Fruit fly (Drosophila melanogaster) whole organism, wandering third instar larva: Measurements from ENCODE around the gene CG12118.

Experiments
- Abd-B ChIP-seq: fragments of >200 bp; optimal IDR thresholded peaks from 2 replicates; lab custom pipeline; 2017; ENCODE audit warnings: missing biosample characterization, missing genetic modification characterization
- CG32264 ChIP-seq: fragments of 200-800 bp; sonication (Bioruptor generic); optimal IDR thresholded peaks from 2 replicates; lab custom pipeline; 2016; ENCODE audit warnings: missing biosample characterization, missing genetic modification characterization
- CG9705 ChIP-seq: fragments of 200-800 bp; sonication (Bioruptor generic); optimal IDR thresholded peaks from 2 replicates; lab custom pipeline; 2018; ENCODE audit warnings: missing biosample characterization, mild to moderate bottlenecking, missing genetic modification characterization
- CrebA ChIP-seq: fragments of 200-800 bp; sonication (Bioruptor generic); optimal IDR thresholded peaks from 2 replicates; lab custom pipeline; 2016; ENCODE audit warnings: missing biosample characterization, mild to moderate bottlenecking, missing genetic modification characterization, borderline replicate concordance
- Dfd ChIP-seq: fragments of >200 bp; optimal IDR thresholded peaks from 2 replicates; lab custom pipeline; 2017; ENCODE audit warnings: missing biosample characterization, missing genetic modification characterization
- Dif ChIP-seq: fragments of 200-275, 200-300 bp; sonication (Bioruptor generic); optimal IDR thresholded peaks from 2 replicates; lab custom pipeline; 2018; ENCODE audit warnings: missing biosample characterization, missing genetic modification characterization; ENCODE audit not compliant: partially characterized antibody
- GATAd ChIP-seq: sonication (Bioruptor generic); optimal IDR thresholded peaks from 2 replicates; lab custom pipeline; 2016; ENCODE audit warnings: missing biosample characterization, missing genetic modification characterization
- HLH106 ChIP-seq: fragments of 200-800 bp; optimal IDR thresholded peaks from 3 replicates; lab custom pipeline; 2019; ENCODE audit warnings: missing biosample characterization, mild to moderate bottlenecking, missing genetic modification characterization, moderate library complexity
- Hnf4 ChIP-seq: fragments of 200-800 bp; sonication (Bioruptor generic); optimal IDR thresholded peaks from 2 replicates; lab custom pipeline; 2016; ENCODE audit warnings: missing biosample characterization, mild to moderate bottlenecking, missing genetic modification characterization
- Hr78 ChIP-seq: fragments of >200 bp; optimal IDR thresholded peaks from 2 replicates; lab custom pipeline; 2017; ENCODE audit warnings: missing biosample characterization, missing genetic modification characterization
- Hr83 ChIP-seq: fragments of 200-300 bp; sonication (Bioruptor generic); optimal IDR thresholded peaks from 2 replicates; lab custom pipeline; 2016; ENCODE audit warnings: missing biosample characterization, mild to moderate bottlenecking, missing genetic modification characterization, moderate library complexity; ENCODE audit not compliant: poor library complexity, severe bottlenecking
- Jra ChIP-seq: sonication (Bioruptor generic); optimal IDR thresholded peaks from 2 replicates; lab custom pipeline; 2016; ENCODE audit warnings: missing biosample characterization, missing genetic modification characterization
- Mio ChIP-seq: sonication (Bioruptor generic); optimal IDR thresholded peaks from 2 replicates; lab custom pipeline; 2016; ENCODE audit warnings: missing biosample characterization, missing genetic modification characterization
- Myc ChIP-seq: fragments of >200 bp; optimal IDR thresholded peaks from 2 replicates; lab custom pipeline; 2017
- N ChIP-seq: fragments of >200 bp; optimal IDR thresholded peaks from 2 replicates; lab custom pipeline; 2018; ENCODE audit warnings: missing biosample characterization, missing external identifiers, missing genetic modification characterization
- OdsH ChIP-seq: fragments of 200-800 bp; sonication (Bioruptor generic); optimal IDR thresholded peaks from 2 replicates; lab custom pipeline; 2016; ENCODE audit warnings: missing biosample characterization, mild to moderate bottlenecking, missing genetic modification characterization
- Rel ChIP-seq, 2 experiments: fragments of 200-800 bp; sonication (Bioruptor generic) in 1 of 2; optimal IDR thresholded peaks; 2 replicates in 1 of 2; 3 replicates in 1 of 2; lab custom pipeline; 2016 to 2019; ENCODE audit warnings: mild to moderate bottlenecking in 2 of 2, missing biosample characterization in 2 of 2, missing genetic modification characterization in 2 of 2, moderate library complexity in 1 of 2
- Sp1 ChIP-seq: fragments of 200-800 bp; sonication (Bioruptor generic); optimal IDR thresholded peaks from 3 replicates; lab custom pipeline; 2019; ENCODE audit warnings: missing biosample characterization, mild to moderate bottlenecking, missing genetic modification characterization, moderate library complexity
- Vsx2 ChIP-seq: fragments of 200-300, 225-300 bp; sonication (Bioruptor generic); optimal IDR thresholded peaks from 2 replicates; lab custom pipeline; 2018; ENCODE audit warnings: missing biosample characterization, missing genetic modification characterization; ENCODE audit not compliant: partially characterized antibody
- br ChIP-seq: fragments of 200-800 bp; sonication (Bioruptor generic); optimal IDR thresholded peaks from 2 replicates; lab custom pipeline; 2016; ENCODE audit warnings: missing biosample characterization, missing genetic modification characterization
- brk ChIP-seq: fragments of 200-800 bp; sonication (Bioruptor generic); optimal IDR thresholded peaks from 2 replicates; lab custom pipeline; 2016; ENCODE audit warnings: missing biosample characterization, mild to moderate bottlenecking, missing genetic modification characterization
- dl ChIP-seq, 2 experiments: fragments of 175-275, 200-275 bp in 1 of 2; fragments of 200-275 bp in 1 of 2; sonication (Bioruptor generic); optimal IDR thresholded peaks; lab custom pipeline; 2018; ENCODE audit warnings: mild to moderate bottlenecking in 2 of 2, missing biosample characterization in 2 of 2, missing genetic modification characterization in 2 of 2, moderate library complexity in 2 of 2; ENCODE audit not compliant: partially characterized antibody in 2 of 2, insufficient read depth in 1 of 2
- dmrt93B ChIP-seq: fragments of 200-800 bp; sonication (Bioruptor generic); optimal IDR thresholded peaks from 2 replicates; lab custom pipeline; 2018; ENCODE audit warnings: missing biosample characterization, mild to moderate bottlenecking, missing genetic modification characterization
- dsf ChIP-seq: sonication (Bioruptor generic); optimal IDR thresholded peaks from 2 replicates; lab custom pipeline; 2016; ENCODE audit warnings: missing biosample characterization, missing genetic modification characterization, borderline replicate concordance
- ey ChIP-seq: fragments of 200-800 bp; sonication (Bioruptor generic); optimal IDR thresholded peaks from 2 replicates; lab custom pipeline; 2016; ENCODE audit warnings: missing biosample characterization, missing genetic modification characterization
- foxo ChIP-seq, 2 experiments: fragments of 200-800 bp; sonication (Bioruptor generic); optimal IDR thresholded peaks; 2 replicates in 1 of 2; 3 replicates in 1 of 2; lab custom pipeline; 2016 to 2017; ENCODE audit warnings: missing biosample characterization in 2 of 2, missing genetic modification characterization in 2 of 2
- fru ChIP-seq: fragments of 200-800 bp; sonication (Bioruptor generic); optimal IDR thresholded peaks from 3 replicates; lab custom pipeline; 2016; ENCODE audit warnings: missing biosample characterization, mild to moderate bottlenecking, missing genetic modification characterization
- h ChIP-seq: fragments of 200-800 bp; sonication (Bioruptor generic); optimal IDR thresholded peaks from 3 replicates; lab custom pipeline; 2016; ENCODE audit warnings: missing biosample characterization, mild to moderate bottlenecking, missing genetic modification characterization
- jim ChIP-seq: fragments of 175-275, 200-325 bp; sonication (Bioruptor generic); optimal IDR thresholded peaks from 2 replicates; lab custom pipeline; 2016; ENCODE audit warnings: missing biosample characterization, mild to moderate bottlenecking, missing genetic modification characterization
- lola ChIP-seq: fragments of >200 bp; optimal IDR thresholded peaks from 2 replicates; lab custom pipeline; 2017; ENCODE audit warnings: missing biosample characterization, missing genetic modification characterization
- pan ChIP-seq: fragments of >200 bp; optimal IDR thresholded peaks from 2 replicates; lab custom pipeline; 2017
- psq ChIP-seq: fragments of 200-800 bp; sonication (Bioruptor generic); optimal IDR thresholded peaks from 3 replicates; lab custom pipeline; 2017; ENCODE audit warnings: missing biosample characterization, mild to moderate bottlenecking, missing genetic modification characterization, moderate library complexity
- rgr ChIP-seq: fragments of 200-800 bp; sonication (Bioruptor generic); optimal IDR thresholded peaks from 3 replicates; lab custom pipeline; 2016; ENCODE audit warnings: missing biosample characterization, mild to moderate bottlenecking, missing genetic modification characterization
- sage ChIP-seq: fragments of 200-800 bp; sonication (Bioruptor generic); optimal IDR thresholded peaks from 2 replicates; lab custom pipeline; 2016; ENCODE audit warnings: missing biosample characterization, mild to moderate bottlenecking, missing genetic modification characterization
- sv ChIP-seq: fragments of 200-800 bp; sonication (Bioruptor generic); optimal IDR thresholded peaks from 3 replicates; lab custom pipeline; 2016; ENCODE audit warnings: missing biosample characterization, missing genetic modification characterization
- tai ChIP-seq: sonication (Bioruptor generic); optimal IDR thresholded peaks from 2 replicates; lab custom pipeline; 2016; ENCODE audit warnings: missing biosample characterization, missing genetic modification characterization
- usp ChIP-seq: fragments of >200 bp; optimal IDR thresholded peaks from 2 replicates; lab custom pipeline; 2017; ENCODE audit warnings: missing biosample characterization, missing genetic modification characterization
- woc ChIP-seq: sonication (Bioruptor generic); optimal IDR thresholded peaks from 2 replicates; lab custom pipeline; 2016; ENCODE audit warnings: missing biosample characterization, mild to moderate bottlenecking, missing genetic modification characterization

Gene CG12118

DNA sequence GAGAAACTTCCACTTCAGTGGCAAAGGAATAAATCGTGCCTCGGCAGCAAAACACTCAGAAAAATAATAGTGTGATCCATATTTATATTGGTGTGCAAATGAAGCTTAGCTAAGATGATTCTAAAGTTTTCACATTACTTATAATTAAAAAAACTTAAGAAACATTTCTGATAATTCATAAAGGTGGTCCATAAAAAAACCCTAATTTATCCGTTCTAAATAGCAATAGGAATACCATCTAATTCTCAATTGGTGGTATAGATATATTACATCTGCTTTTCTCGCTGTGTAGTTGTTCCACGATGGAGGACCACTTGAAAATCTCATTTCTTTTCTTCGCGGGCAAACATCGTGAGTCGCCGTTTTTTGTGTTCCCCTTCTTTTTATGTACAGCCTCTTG lies 41.1 kb downstream of the CG12118 start:
- TF ChIP-seq pan (lab: Kevin White, UChicago) (no peak), Hnf4 (GFP tag; lab: Kevin White, UChicago) (peak; percentile 53), OdsH (GFP tag; lab: Kevin White, UChicago) (peak; percentile 33), Myc (lab: Kevin White, UChicago) (no peak), CG9705 (GFP tag; lab: Kevin White, UChicago) (peak; percentile 40), foxo (GFP tag; optimal IDR thresholded peaks at IDR 0.05; lab: Kevin White, UChicago) (peak in 1 of 2 experiments; percentile 65), Dif (no peak), usp (GFP tag; lab: Kevin White, UChicago) (no peak), Vsx2 (GFP tag; lab: Kevin White, UChicago) (no peak), sv (GFP tag; lab: Kevin White, UChicago) (peak; percentile 14), dmrt93B (GFP tag; lab: Kevin White, UChicago) (peak; percentile 56), rgr (GFP tag; lab: Kevin White, UChicago) (peak; percentile 57), fru (peak; percentile 70), h (GFP tag; lab: Kevin White, UChicago) (peak; percentile 67), ey (GFP tag; lab: Kevin White, UChicago) (peak; percentile 64), HLH106 (tag; lab: Kevin White, UChicago) (peak; percentile 65), Dfd (GFP tag; lab: Kevin White, UChicago) (no peak), CG32264 (GFP tag; lab: Kevin White, UChicago) (no peak), Sp1 (peak; percentile 77), dsf (GFP tag; lab: Kevin White, UChicago) (peak; percentile 16), jim (GFP tag; lab: Kevin White, UChicago) (no peak), brk (GFP tag; lab: Kevin White, UChicago) (no peak), Jra (GFP tag; lab: Kevin White, UChicago) (no peak), CrebA (no peak), Abd-B (GFP tag; lab: Kevin White, UChicago) (no peak), Mio (GFP tag; lab: Kevin White, UChicago) (no peak), br (GFP tag; lab: Kevin White, UChicago) (peak; percentile 57), Hr78 (GFP tag; lab: Kevin White, UChicago) (no peak), tai (GFP tag; lab: Kevin White, UChicago) (no peak), psq (GFP tag; lab: Kevin White, UChicago) (no peak), GATAd (GFP tag; lab: Kevin White, UChicago) (no peak), Hr83 (no peak), sage (GFP tag; lab: Kevin White, UChicago) (peak; percentile 40), N (GFP tag; lab: Kevin White, UChicago) (no peak), woc (GFP tag; lab: Kevin White, UChicago) (peak; percentile 41), Rel (GFP tag; optimal IDR thresholded peaks at IDR 0.05; lab: Kevin White, UChicago) (no peak), Rel (tag; optimal IDR thresholded peaks at IDR 0.05; lab: Kevin White, UChicago) (no peak), lola (no peak), dl (GFP tag; optimal IDR thresholded peaks at IDR 0.05; lab: Kevin White, UChicago; ENCODE audit: insufficient read depth in 1 of 2, partially characterized antibody in 2 of 2) (no peak)

DNA sequence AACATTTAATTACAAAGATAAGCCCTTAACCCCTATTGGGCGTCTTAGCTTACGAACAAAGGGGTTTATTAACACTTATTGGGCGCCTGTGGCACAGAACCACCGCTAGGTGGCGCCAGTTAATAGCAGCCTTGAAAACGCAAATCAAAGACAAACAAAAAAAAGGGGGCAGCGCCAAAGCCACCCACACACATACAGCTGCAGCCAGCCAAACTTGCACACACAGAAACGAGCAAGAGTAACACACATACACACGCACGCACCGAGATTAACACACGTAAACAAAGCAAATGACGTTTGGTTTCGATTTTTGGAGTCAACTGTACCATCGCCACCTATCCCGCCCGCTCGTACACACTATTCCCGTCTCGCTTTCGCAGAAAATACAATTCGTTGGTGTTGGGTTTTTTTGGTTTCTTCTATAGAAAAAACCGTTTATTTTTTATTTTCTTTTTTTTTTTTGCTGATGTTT lies 44.1 kb downstream of the CG12118 start:
- TF ChIP-seq dl (GFP tag; optimal IDR thresholded peaks at IDR 0.05; lab: Kevin White, UChicago; ENCODE audit: insufficient read depth in 1 of 2, partially characterized antibody in 2 of 2) (peak in 1 of 2 experiments; percentile 41), sv (GFP tag; lab: Kevin White, UChicago) (peak; percentile 24), HLH106 (tag; lab: Kevin White, UChicago) (peak; percentile 42), Rel (GFP tag; optimal IDR thresholded peaks at IDR 0.05; lab: Kevin White, UChicago) (peak; percentile 42), Rel (tag; optimal IDR thresholded peaks at IDR 0.05; lab: Kevin White, UChicago) (peak; percentile 69), pan (lab: Kevin White, UChicago) (no peak), Dif (no peak), OdsH (GFP tag; lab: Kevin White, UChicago) (no peak), sage (GFP tag; lab: Kevin White, UChicago) (no peak), Hr83 (peak; percentile 84), Jra (GFP tag; lab: Kevin White, UChicago) (peak; percentile 47), Dfd (GFP tag; lab: Kevin White, UChicago) (no peak), CrebA (no peak), Sp1 (peak; percentile 51), fru (peak; percentile 65), jim (GFP tag; lab: Kevin White, UChicago) (peak; percentile 88), Abd-B (GFP tag; lab: Kevin White, UChicago) (no peak), GATAd (GFP tag; lab: Kevin White, UChicago) (no peak), psq (GFP tag; lab: Kevin White, UChicago) (peak; percentile 41), woc (GFP tag; lab: Kevin White, UChicago) (peak; percentile 48), Hr78 (GFP tag; lab: Kevin White, UChicago) (no peak), dsf (GFP tag; lab: Kevin White, UChicago) (no peak), Vsx2 (GFP tag; lab: Kevin White, UChicago) (no peak), foxo (GFP tag; optimal IDR thresholded peaks at IDR 0.05; lab: Kevin White, UChicago) (peak in 1 of 2 experiments; percentile 54), CG9705 (GFP tag; lab: Kevin White, UChicago) (no peak), rgr (GFP tag; lab: Kevin White, UChicago) (peak; percentile 52), br (GFP tag; lab: Kevin White, UChicago) (no peak), h (GFP tag; lab: Kevin White, UChicago) (peak; percentile 61), N (GFP tag; lab: Kevin White, UChicago) (peak; percentile 65), brk (GFP tag; lab: Kevin White, UChicago) (no peak), Mio (GFP tag; lab: Kevin White, UChicago) (no peak), Hnf4 (GFP tag; lab: Kevin White, UChicago) (no peak), dmrt93B (GFP tag; lab: Kevin White, UChicago) (no peak), ey (GFP tag; lab: Kevin White, UChicago) (peak; percentile 9), tai (GFP tag; lab: Kevin White, UChicago) (no peak), usp (GFP tag; lab: Kevin White, UChicago) (no peak), lola (no peak), CG32264 (GFP tag; lab: Kevin White, UChicago) (no peak), Myc (lab: Kevin White, UChicago) (no peak)
